Fruit fly (Drosophila melanogaster) whole organism, wandering third instar larva: ENCODE data around the gene Pex7.

Experiments
- Dfd ChIP-seq: fragments of >200 bp; optimal IDR thresholded peaks from 2 replicates; lab custom pipeline; 2017; ENCODE audit warnings: missing biosample characterization, missing genetic modification characterization
- Hnf4 ChIP-seq: fragments of 200-800 bp; sonication (Bioruptor generic); optimal IDR thresholded peaks from 2 replicates; lab custom pipeline; 2016; ENCODE audit warnings: missing biosample characterization, mild to moderate bottlenecking, missing genetic modification characterization
- Hr83 ChIP-seq: fragments of 200-300 bp; sonication (Bioruptor generic); optimal IDR thresholded peaks from 2 replicates; lab custom pipeline; 2016; ENCODE audit warnings: missing biosample characterization, mild to moderate bottlenecking, missing genetic modification characterization, moderate library complexity; ENCODE audit not compliant: poor library complexity, severe bottlenecking
- Myc ChIP-seq: fragments of >200 bp; optimal IDR thresholded peaks from 2 replicates; lab custom pipeline; 2017
- N ChIP-seq: fragments of >200 bp; optimal IDR thresholded peaks from 2 replicates; lab custom pipeline; 2018; ENCODE audit warnings: missing biosample characterization, missing external identifiers, missing genetic modification characterization
- Rel ChIP-seq, 2 experiments: fragments of 200-800 bp; sonication (Bioruptor generic) in 1 of 2; optimal IDR thresholded peaks; 2 replicates in 1 of 2; 3 replicates in 1 of 2; lab custom pipeline; 2016 to 2019; ENCODE audit warnings: mild to moderate bottlenecking in 2 of 2, missing biosample characterization in 2 of 2, missing genetic modification characterization in 2 of 2, moderate library complexity in 1 of 2
- br ChIP-seq: fragments of 200-800 bp; sonication (Bioruptor generic); optimal IDR thresholded peaks from 2 replicates; lab custom pipeline; 2016; ENCODE audit warnings: missing biosample characterization, missing genetic modification characterization
- foxo ChIP-seq, 2 experiments: fragments of 200-800 bp; sonication (Bioruptor generic); optimal IDR thresholded peaks; 2 replicates in 1 of 2; 3 replicates in 1 of 2; lab custom pipeline; 2016 to 2017; ENCODE audit warnings: missing biosample characterization in 2 of 2, missing genetic modification characterization in 2 of 2
- h ChIP-seq: fragments of 200-800 bp; sonication (Bioruptor generic); optimal IDR thresholded peaks from 3 replicates; lab custom pipeline; 2016; ENCODE audit warnings: missing biosample characterization, mild to moderate bottlenecking, missing genetic modification characterization
- pan ChIP-seq: fragments of >200 bp; optimal IDR thresholded peaks from 2 replicates; lab custom pipeline; 2017
- psq ChIP-seq: fragments of 200-800 bp; sonication (Bioruptor generic); optimal IDR thresholded peaks from 3 replicates; lab custom pipeline; 2017; ENCODE audit warnings: missing biosample characterization, mild to moderate bottlenecking, missing genetic modification characterization, moderate library complexity
- usp ChIP-seq: fragments of >200 bp; optimal IDR thresholded peaks from 2 replicates; lab custom pipeline; 2017; ENCODE audit warnings: missing biosample characterization, missing genetic modification characterization

DNA sequence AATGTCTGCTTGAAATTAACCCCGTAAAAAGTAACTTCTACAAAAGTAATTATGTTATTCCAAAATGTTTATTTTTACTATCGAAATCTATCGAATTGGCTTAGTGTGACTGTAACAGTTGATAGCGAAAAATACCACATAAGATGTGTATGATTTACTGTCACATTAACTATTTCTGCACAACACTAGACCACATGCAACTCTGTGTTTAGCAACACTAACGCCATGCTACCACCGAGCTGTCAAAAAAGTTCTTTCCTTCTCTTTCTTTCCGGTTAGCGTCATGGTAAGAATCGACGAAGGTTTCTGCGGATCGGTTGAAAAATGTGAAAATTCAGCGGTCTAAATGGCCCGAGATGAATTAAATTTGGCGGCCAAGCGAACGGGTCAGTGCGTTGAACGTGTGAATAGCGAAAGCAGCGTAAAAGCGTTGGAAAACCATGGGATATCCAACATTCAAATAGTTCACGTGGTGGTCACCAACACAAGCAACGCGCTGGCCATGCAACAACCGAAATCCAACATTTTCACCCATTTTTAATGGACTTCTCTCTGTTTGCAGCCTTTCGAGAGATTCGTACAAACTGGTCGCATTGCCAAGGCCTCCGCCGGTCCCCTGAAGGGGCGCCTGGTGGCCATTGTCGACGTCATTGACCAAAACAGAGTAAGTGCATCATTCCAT lies 46.1 kb upstream of the Pex7 start, which contains the start of the genes Nelf-E and RpL14:
- TF ChIP-seq Hnf4 (GFP tag; lab: Kevin White, UChicago) (no peak), Rel (GFP tag; optimal IDR thresholded peaks at IDR 0.05; lab: Kevin White, UChicago) (no peak), Rel (tag; optimal IDR thresholded peaks at IDR 0.05; lab: Kevin White, UChicago) (peak; percentile 80), usp (no peak), psq (peak; percentile 81), Hr83 (peak; percentile 98), pan (no peak), br (peak; percentile 95), Dfd (GFP tag; lab: Kevin White, UChicago) (no peak), Myc (lab: Kevin White, UChicago) (peak; percentile 71), h (GFP tag; lab: Kevin White, UChicago) (peak; percentile 95), N (no peak), foxo (GFP tag; optimal IDR thresholded peaks at IDR 0.05; lab: Kevin White, UChicago) (peak; percentile 84 to 91)
